Worm (Caenorhabditis elegans) whole organism, midembryonic: ENCODE measurements around the gene his-69.

Source experiments
- T22C8.4 ChIP-seq: fragments of 200-800 bp; sonication (Bioruptor generic); IDR thresholded peaks from 2 replicates; pipeline ENCODE4 v1.3.6; 2022; ENCODE audit warnings: missing genetic modification characterization, missing compliant biosample characterization
- cog-1 ChIP-seq: sonication (generic microtip); optimal IDR thresholded peaks from 2 replicates; lab custom pipeline; 2016; ENCODE audit warnings: missing genetic modification characterization, missing compliant biosample characterization
- flt-1 ChIP-seq: fragments of 200-800 bp; sonication (Bioruptor generic); IDR thresholded peaks from 2 replicates; pipeline ENCODE4 v1.3.6; 2022; ENCODE audit warnings: missing genetic modification characterization, missing compliant biosample characterization
- klf-2 ChIP-seq: fragments of 200-800 bp; sonication (Bioruptor generic); conservative IDR thresholded peaks from 2 replicates; pipeline ENCODE4 v1.3.6; 2022; ENCODE audit warnings: missing genetic modification reagents, missing genetic modification characterization, missing compliant biosample characterization
- med-1 ChIP-seq: sonication (generic microtip); optimal IDR thresholded peaks from 2 replicates; lab custom pipeline; 2017; ENCODE audit warnings: missing genetic modification characterization, mild to moderate bottlenecking, missing compliant biosample characterization, antibody characterized with exemption, missing genetic modification reagents; ENCODE audit not compliant: insufficient read depth
- ref-1 ChIP-seq: fragments of 200-800 bp; sonication (Bioruptor generic); conservative IDR thresholded peaks from 2 replicates; pipeline ENCODE4 v1.3.6; 2022; ENCODE audit warnings: missing genetic modification reagents, missing genetic modification characterization, missing compliant biosample characterization
- tab-1 ChIP-seq: fragments of 200-800 bp; sonication (Bioruptor generic); IDR thresholded peaks from 2 replicates; pipeline ENCODE4 v1.3.6; 2022; ENCODE audit warnings: missing genetic modification characterization, missing compliant biosample characterization
- ztf-23 ChIP-seq: fragments of 200-800 bp; sonication (Bioruptor generic); IDR thresholded peaks from 2 replicates; pipeline ENCODE4 v1.3.6; 2022; ENCODE audit warnings: missing genetic modification reagents, missing genetic modification characterization, missing compliant biosample characterization
- ztf-29 ChIP-seq: fragments of 200-800 bp; sonication (Bioruptor generic); IDR thresholded peaks from 2 replicates; pipeline ENCODE4 v1.3.6; 2022; ENCODE audit warnings: missing genetic modification reagents, missing genetic modification characterization, missing compliant biosample characterization

his-69 gene

ce11 chrIII:4098107-4098620 is 39.6 kb upstream of the his-69 start, which contains the start of gene rei-1:
rei-1 (minus strand) TSS chrIII:4098190.
- TF ChIP-seq T22C8.4 (GFP tag; lab: Robert Waterston, UW) (no peak), ref-1 (GFP tag; lab: Robert Waterston, UW) (0 out of 2 replicates have a peak, but pooled peaks have one; percentile 10)

ce11 chrIII:4096370-4096842 is 37.9 kb upstream of the his-69 start:
- TF ChIP-seq med-1, result no peak
- no peak for TF ChIP-seq T22C8.4 (GFP tag; lab: Robert Waterston, UW)
- TF ChIP-seq klf-2, result no peak

ce11 chrIII:4095441-4096095 is 37.0 kb upstream of the his-69 start, which contains the start of gene C03C10.7:
C03C10.7 (plus strand) TSS chrIII:4096045.
- no peak for TF ChIP-seq ref-1 (GFP tag; lab: Robert Waterston, UW)
- no peak for TF ChIP-seq ztf-23 (GFP tag; lab: Robert Waterston, UW)
- no peak for TF ChIP-seq flt-1
- no peak for TF ChIP-seq klf-2
- no peak for TF ChIP-seq cog-1
- no peak for TF ChIP-seq tab-1 (GFP tag; lab: Robert Waterston, UW)
- no peak for TF ChIP-seq med-1
- no peak for TF ChIP-seq T22C8.4 (GFP tag; lab: Robert Waterston, UW)
- TF ChIP-seq ztf-29 (GFP tag; lab: Robert Waterston, UW), result no peak

- no peak for TF ChIP-seq flt-1
Observed at ce11 chrIII:4094681-4095080, 36.1 kb upstream of the his-69 start, which contains the start of gene rnr-2. rnr-2 (minus strand) TSS chrIII:4094921.

- no peak for TF ChIP-seq ztf-23 (GFP tag; lab: Robert Waterston, UW)
- TF ChIP-seq cog-1, result no peak
- no peak for TF ChIP-seq tab-1 (GFP tag; lab: Robert Waterston, UW)
- no peak for TF ChIP-seq T22C8.4 (GFP tag; lab: Robert Waterston, UW)
- no peak for TF ChIP-seq flt-1
- TF ChIP-seq ztf-29 (GFP tag; lab: Robert Waterston, UW), result no peak
- no peak for TF ChIP-seq med-1
- no peak for TF ChIP-seq ref-1 (GFP tag; lab: Robert Waterston, UW)
- no peak for TF ChIP-seq klf-2
Observed at ce11 chrIII:4092962-4093361, 34.4 kb upstream of the his-69 start.

ce11 chrIII:4092020-4092419 is 33.5 kb upstream of the his-69 start, which contains the start of gene C03C10.5:
C03C10.5 (minus strand) TSS chrIII:4092120.
- TF ChIP-seq ztf-29 (GFP tag; lab: Robert Waterston, UW), result no peak
- TF ChIP-seq med-1, result no peak
- no peak for TF ChIP-seq ztf-23 (GFP tag; lab: Robert Waterston, UW)
- no peak for TF ChIP-seq ref-1 (GFP tag; lab: Robert Waterston, UW)
- no peak for TF ChIP-seq klf-2
- TF ChIP-seq T22C8.4 (GFP tag; lab: Robert Waterston, UW), result no peak
- TF ChIP-seq flt-1, result no peak
- TF ChIP-seq cog-1, result no peak
- no peak for TF ChIP-seq tab-1 (GFP tag; lab: Robert Waterston, UW)

ce11 chrIII:4090773-4091172 is 32.2 kb upstream of the his-69 start, which contains the start of gene C03C10.2:
C03C10.2 (plus strand) TSS chrIII:4091073.
- no peak for TF ChIP-seq cog-1
- no peak for TF ChIP-seq tab-1 (GFP tag; lab: Robert Waterston, UW)
- TF ChIP-seq med-1, result no peak
- no peak for TF ChIP-seq ref-1 (GFP tag; lab: Robert Waterston, UW)
- TF ChIP-seq ztf-29 (GFP tag; lab: Robert Waterston, UW), result no peak
- TF ChIP-seq flt-1, result no peak
- no peak for TF ChIP-seq klf-2
- TF ChIP-seq T22C8.4 (GFP tag; lab: Robert Waterston, UW), result no peak
- no peak for TF ChIP-seq ztf-23 (GFP tag; lab: Robert Waterston, UW)

ce11 chrIII:4088338-4088918 is 29.9 kb upstream of the his-69 start:
- TF ChIP-seq cog-1, result no peak
- TF ChIP-seq flt-1, result no peak
- no peak for TF ChIP-seq med-1
- no peak for TF ChIP-seq T22C8.4 (GFP tag; lab: Robert Waterston, UW)
- no peak for TF ChIP-seq ref-1 (GFP tag; lab: Robert Waterston, UW)
- no peak for TF ChIP-seq ztf-29 (GFP tag; lab: Robert Waterston, UW)
- TF ChIP-seq klf-2, result no peak
- TF ChIP-seq tab-1 (GFP tag; lab: Robert Waterston, UW), result no peak
- no peak for TF ChIP-seq ztf-23 (GFP tag; lab: Robert Waterston, UW)

ce11 chrIII:4087565-4087964 is 29.0 kb upstream of the his-69 start:
- TF ChIP-seq cog-1, result peak; percentile 74
- TF ChIP-seq med-1, result no peak

ce11 chrIII:4087064-4087463 is 28.5 kb upstream of the his-69 start:
- no peak for TF ChIP-seq cog-1
- no peak for TF ChIP-seq ref-1 (GFP tag; lab: Robert Waterston, UW)
- no peak for TF ChIP-seq med-1
- TF ChIP-seq flt-1, result no peak
- no peak for TF ChIP-seq ztf-23 (GFP tag; lab: Robert Waterston, UW)
- TF ChIP-seq ztf-29 (GFP tag; lab: Robert Waterston, UW), result no peak
- TF ChIP-seq tab-1 (GFP tag; lab: Robert Waterston, UW), result no peak
- no peak for TF ChIP-seq T22C8.4 (GFP tag; lab: Robert Waterston, UW)
- TF ChIP-seq klf-2, result no peak
